Fruit fly (Drosophila melanogaster) whole organism, embryonic: ENCODE data around the gene Syt1.
A peak's percentile ranks its signal among the peaks of the same experiment; 100 is the strongest.

Source experiments
- Atf6 ChIP-seq: fragments of 200-800 bp; sonication (Bioruptor generic); IDR thresholded peaks from 2 replicates; pipeline ENCODE4 v1.3.6; 2022; ENCODE audit warnings: missing biosample characterization, missing genetic modification characterization
- Bgb ChIP-seq: fragments of 200-800 bp; sonication (Bioruptor generic); IDR thresholded peaks from 2 replicates; pipeline ENCODE4 v1.3.6; 2022; ENCODE audit warnings: missing biosample characterization, missing genetic modification characterization; ENCODE audit not compliant: partially characterized antibody
- CG13424 ChIP-seq: fragments of 200-800 bp; sonication (Bioruptor generic); optimal IDR thresholded peaks from 2 replicates; lab custom pipeline; 2019; ENCODE audit warnings: missing biosample characterization, mild to moderate bottlenecking, missing genetic modification characterization, moderate library complexity
- CG34224 ChIP-seq: fragments of 200-800 bp; sonication (Bioruptor generic); IDR thresholded peaks from 3 replicates; pipeline ENCODE4 v1.3.6; 2022; ENCODE audit warnings: missing biosample characterization, missing genetic modification characterization; ENCODE audit not compliant: partially characterized antibody
- CG8359 ChIP-seq: fragments of 200-800 bp; sonication (Bioruptor generic); optimal IDR thresholded peaks from 2 replicates; lab custom pipeline; 2017; ENCODE audit warnings: missing biosample characterization, mild to moderate bottlenecking, missing genetic modification characterization, borderline replicate concordance
- CG9437 ChIP-seq: fragments of 200-800 bp; sonication (Bioruptor generic); optimal IDR thresholded peaks from 2 replicates; lab custom pipeline; 2018; ENCODE audit warnings: missing biosample characterization, mild to moderate bottlenecking, missing genetic modification characterization
- CG9609 ChIP-seq: fragments of 200-800 bp; sonication (Bioruptor generic); optimal IDR thresholded peaks from 3 replicates; lab custom pipeline; 2016; ENCODE audit warnings: missing biosample characterization, missing genetic modification characterization
- Sox102F ChIP-seq: fragments of 200-800 bp; sonication (Bioruptor generic); optimal IDR thresholded peaks from 2 replicates; lab custom pipeline; 2018; ENCODE audit warnings: missing biosample characterization, mild to moderate bottlenecking, missing genetic modification characterization, moderate library complexity
- chif ChIP-seq, 2 experiments: fragments of 200-800 bp; sonication (Bioruptor generic); optimal IDR thresholded peaks; 3 replicates each; lab custom pipeline; 2016; ENCODE audit warnings: missing biosample characterization in 2 of 2, missing genetic modification characterization in 2 of 2
- fd96Cb ChIP-seq: fragments of 200-800 bp; sonication (Bioruptor generic); optimal IDR thresholded peaks from 2 replicates; lab custom pipeline; 2018; ENCODE audit warnings: missing biosample characterization, mild to moderate bottlenecking, missing genetic modification characterization, moderate library complexity
- gcm2 ChIP-seq: fragments of 200-800 bp; sonication (Bioruptor generic); optimal IDR thresholded peaks from 2 replicates; lab custom pipeline; 2016; ENCODE audit warnings: missing biosample characterization, missing genetic modification characterization
- sens-2 ChIP-seq: fragments of 200-800 bp; sonication (Bioruptor generic); IDR thresholded peaks from 2 replicates; pipeline ENCODE4 v1.3.6; 2022; ENCODE audit warnings: missing biosample characterization, missing genetic modification characterization

DNA sequence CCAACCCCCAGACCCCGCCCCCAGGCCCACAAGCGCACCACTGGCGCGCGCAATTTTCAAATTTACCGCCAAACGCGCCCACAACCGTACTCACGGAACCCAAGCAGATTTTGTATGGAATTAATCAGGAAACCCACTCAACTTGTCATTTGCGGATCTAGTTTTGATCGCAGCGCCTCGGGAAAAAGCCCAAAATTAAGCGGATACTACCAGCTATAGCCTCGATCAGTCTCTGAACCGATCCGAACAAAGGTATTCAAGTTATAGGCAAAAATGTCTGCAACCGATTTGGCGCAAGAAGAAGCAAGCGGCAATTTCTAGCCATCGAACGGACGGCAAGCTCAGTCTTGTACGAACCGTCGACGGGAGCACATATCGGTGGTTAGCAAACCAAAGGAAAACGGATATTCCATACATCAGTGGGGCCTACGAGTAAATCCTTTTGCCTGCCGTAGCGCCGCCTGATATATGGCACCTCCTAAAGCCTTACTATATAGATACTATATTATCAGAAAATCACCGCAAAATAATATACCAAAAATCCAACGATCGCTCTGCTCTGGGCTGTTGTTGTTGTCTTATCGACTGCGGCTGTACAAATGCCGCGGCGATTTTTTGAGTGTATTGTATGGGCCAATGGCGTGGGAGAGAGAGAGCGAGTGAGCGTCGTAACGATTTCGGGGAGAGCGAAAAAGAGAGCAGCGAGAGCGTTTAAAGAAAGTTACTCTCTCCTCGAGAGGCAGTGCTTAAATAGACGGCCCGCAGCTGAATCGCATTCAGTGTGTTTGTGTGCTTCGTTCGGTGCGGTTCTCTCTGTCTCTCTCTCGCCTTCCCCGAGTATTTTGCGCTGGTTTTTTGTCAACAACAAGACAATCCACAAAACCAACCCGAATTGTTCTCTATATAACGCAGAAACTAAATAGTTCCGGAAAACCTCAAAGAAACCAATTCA, 47.0 kb downstream of the Syt1 start, which contains the start of gene Pgk:
- TF ChIP-seq chif (GFP tag; optimal IDR thresholded peaks at IDR 0.05; lab: Kevin White, UChicago), result peak in 1 of 2 experiments; percentile 8
- no peak for TF ChIP-seq sens-2 (GFP tag; lab: Robert Waterston, UW)
- no peak for TF ChIP-seq CG8359
- peak; percentile 49 for TF ChIP-seq Sox102F (GFP tag; lab: Kevin White, UChicago)
- TF ChIP-seq Atf6 (GFP tag; lab: Robert Waterston, UW), result no peak
- peak; percentile 52 for TF ChIP-seq CG13424
- no peak for TF ChIP-seq CG9609 (GFP tag; lab: Kevin White, UChicago)
- peak; percentile 30 for TF ChIP-seq CG9437
- TF ChIP-seq CG34224 (GFP tag; lab: Robert Waterston, UW), result no peak
- no peak for TF ChIP-seq fd96Cb (tag; lab: Kevin White, UChicago)
- peak; percentile 16 for TF ChIP-seq gcm2 (GFP tag; lab: Kevin White, UChicago)
- no peak for TF ChIP-seq Bgb (GFP tag; lab: Robert Waterston, UW)
